Worm (Caenorhabditis elegans) whole organism, young adult: ENCODE measurements around the gene F37H8.5.

Experiments used
- T26A5.8 ChIP-seq: sonication (generic microtip); optimal IDR thresholded peaks from 2 replicates; lab custom pipeline; 2016; ENCODE audit warnings: missing genetic modification characterization, missing compliant biosample characterization
- athp-1 ChIP-seq: sonication (generic microtip); optimal IDR thresholded peaks from 2 replicates; lab custom pipeline; 2017; ENCODE audit warnings: mild to moderate bottlenecking, missing genetic modification characterization, missing compliant biosample characterization
- ceh-100 ChIP-seq: fragments of 200-800 bp; sonication (Bioruptor generic); IDR thresholded peaks from 2 replicates; pipeline ENCODE4 v1.3.6; 2022; ENCODE audit warnings: missing genetic modification reagents, missing genetic modification characterization, missing compliant biosample characterization
- ekl-4 ChIP-seq: fragments of 200-800 bp; sonication (Bioruptor generic); IDR thresholded peaks from 2 replicates; pipeline ENCODE4 v1.3.6; 2022; ENCODE audit warnings: missing genetic modification reagents, missing genetic modification characterization, missing compliant biosample characterization
- him-1 ChIP-seq: sonication (generic microtip); optimal IDR thresholded peaks from 2 replicates; lab custom pipeline; 2016; ENCODE audit warnings: missing genotype, missing genetic modification reagents, missing genetic modification characterization, missing compliant biosample characterization
- madf-10 ChIP-seq: sonication (generic microtip); optimal IDR thresholded peaks from 2 replicates; lab custom pipeline; 2016; ENCODE audit warnings: mild to moderate bottlenecking, missing genetic modification characterization, missing compliant biosample characterization
- nfya-1 ChIP-seq: sonication (generic microtip); optimal IDR thresholded peaks from 2 replicates; lab custom pipeline; 2017; ENCODE audit warnings: antibody characterized with exemption, missing compliant biosample characterization, missing genetic modification characterization, borderline replicate concordance; ENCODE audit not compliant: insufficient read depth
- snpc-4 ChIP-seq, 5 experiments: fragments of 150-350 bp in 1 of 5; sonication (generic microtip) in 4 of 5; optimal IDR thresholded peaks; 2 replicates each; lab custom pipeline; 2014 to 2018; ENCODE audit warnings: missing genetic modification characterization in 5 of 5, missing biosample characterization in 3 of 5, antibody characterized with exemption in 2 of 5, mild to moderate bottlenecking in 2 of 5, missing compliant biosample characterization in 2 of 5, missing genotype in 2 of 5, moderate library complexity in 2 of 5, missing genetic modification reagents in 1 of 5
- unc-130 ChIP-seq: sonication (generic microtip); optimal IDR thresholded peaks from 2 replicates; lab custom pipeline; 2016; ENCODE audit warnings: missing genetic modification reagents, missing genetic modification characterization, missing compliant biosample characterization
- unc-62 ChIP-seq: fragments of 150-350 bp; optimal IDR thresholded peaks from 2 replicates; lab custom pipeline; 2014; ENCODE audit warnings: missing biosample characterization, missing genetic modification reagents, missing genetic modification characterization

DNA sequence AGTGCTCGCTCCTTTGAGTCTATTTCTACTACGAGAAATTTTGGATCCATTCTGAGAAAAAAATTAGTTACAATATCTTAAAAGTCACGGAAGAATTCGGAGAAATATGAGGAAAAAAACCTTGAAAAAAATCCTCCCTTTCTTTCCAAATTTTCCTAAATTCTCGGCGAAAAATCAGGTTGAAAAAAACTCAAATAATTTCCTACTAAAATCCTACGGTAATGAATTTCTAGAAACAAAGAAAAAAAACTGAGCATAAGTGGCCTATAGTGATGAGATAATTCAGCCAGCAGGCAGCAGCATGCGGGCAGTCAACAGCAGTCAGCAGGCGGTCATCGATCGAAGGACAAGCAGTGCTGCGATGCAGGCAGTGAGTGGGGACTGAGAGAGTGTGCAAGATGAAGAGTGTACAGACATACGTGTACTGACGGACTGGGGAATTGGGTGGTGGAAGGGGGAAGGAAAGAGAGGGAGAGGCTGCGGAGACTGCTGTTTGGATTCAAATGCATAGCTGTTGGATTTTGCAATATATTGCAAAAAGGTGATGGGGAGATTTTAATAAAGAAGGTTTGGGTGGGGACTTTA, 3.2 kb upstream of the F37H8.5 start, which contains the start of gene lir-3:
- TF ChIP-seq T26A5.8 (tag; lab: Kevin White, UChicago) = no peak
- TF ChIP-seq him-1 = no peak
- TF ChIP-seq unc-62 (GFP tag; lab: Kevin White, UChicago) = no peak
- TF ChIP-seq unc-130 = no peak
- TF ChIP-seq snpc-4 (GFP tag; optimal IDR thresholded peaks at IDR 0.05; lab: Kevin White, UChicago) = no peak
- TF ChIP-seq snpc-4 (tag; optimal IDR thresholded peaks at IDR 0.05; lab: Kevin White, UChicago) = peak in 1 of 4 experiments; percentile 14
- no peak for TF ChIP-seq madf-10 (tag; lab: Kevin White, UChicago)
- no peak for TF ChIP-seq nfya-1
- TF ChIP-seq athp-1 (tag; lab: Kevin White, UChicago) = no peak
- no peak for TF ChIP-seq ekl-4 (GFP tag; lab: Robert Waterston, UW)
- no peak for TF ChIP-seq ceh-100
